Fruit fly (Drosophila melanogaster) whole organism, embryonic: Measurements from ENCODE around the gene CG14088.

Experiments used
- Adf1 ChIP-seq: fragments of 200-800 bp; sonication (Bioruptor generic); IDR thresholded peaks from 2 replicates; pipeline ENCODE4 v1.3.6; 2022; ENCODE audit warnings: missing biosample characterization, missing genetic modification characterization
- Asciz ChIP-seq: fragments of 200-800 bp; sonication (Bioruptor generic); optimal IDR thresholded peaks from 2 replicates; lab custom pipeline; 2017; ENCODE audit warnings: missing biosample characterization, mild to moderate bottlenecking, missing genetic modification characterization, missing genetic modification reagents
- Atf-2 ChIP-seq: fragments of 200-800 bp; sonication (Bioruptor generic); optimal IDR thresholded peaks from 2 replicates; lab custom pipeline; 2016; ENCODE audit warnings: missing biosample characterization, missing genetic modification characterization
- Awh ChIP-seq: fragments of 200-800 bp; sonication (Bioruptor generic); IDR thresholded peaks from 2 replicates; pipeline ENCODE4, ENCODE4 v1.3.6; 2022; ENCODE audit warnings: missing biosample characterization, missing genetic modification characterization
- CG10147 ChIP-seq: fragments of 200-800 bp; sonication (Bioruptor generic); optimal IDR thresholded peaks from 2 replicates; lab custom pipeline; 2019; ENCODE audit warnings: missing biosample characterization, mild to moderate bottlenecking, missing genetic modification characterization, moderate library complexity
- CG11456 ChIP-seq: fragments of 200-800 bp; sonication (Bioruptor generic); IDR thresholded peaks from 3 replicates; pipeline ENCODE4 v1.3.6; 2022; ENCODE audit warnings: missing biosample characterization, missing genetic modification characterization
- CG11504 ChIP-seq: fragments of 200-800 bp; sonication (Bioruptor generic); optimal IDR thresholded peaks from 3 replicates; lab custom pipeline; 2019; ENCODE audit warnings: missing biosample characterization, mild to moderate bottlenecking, missing genetic modification characterization, moderate library complexity
- CG12104 ChIP-seq: fragments of 200-800 bp; sonication (Bioruptor generic); optimal IDR thresholded peaks from 3 replicates; lab custom pipeline; 2016; ENCODE audit warnings: missing biosample characterization, missing genetic modification characterization
- CG12744 ChIP-seq: fragments of 200-800 bp; sonication (Bioruptor generic); optimal IDR thresholded peaks from 2 replicates; lab custom pipeline; 2016; ENCODE audit warnings: missing biosample characterization, missing genetic modification characterization
- CG14965 ChIP-seq: fragments of 200-800 bp; sonication (Bioruptor generic); optimal IDR thresholded peaks from 2 replicates; lab custom pipeline; 2016; ENCODE audit warnings: missing biosample characterization, missing genetic modification characterization, borderline replicate concordance
- CG1603 ChIP-seq: fragments of 200-800 bp; sonication (Bioruptor generic); optimal IDR thresholded peaks from 2 replicates; lab custom pipeline; 2019; ENCODE audit warnings: missing biosample characterization, mild to moderate bottlenecking, missing genetic modification characterization, moderate library complexity
- CG17359 ChIP-seq: fragments of 200-800 bp; sonication (Bioruptor generic); optimal IDR thresholded peaks from 3 replicates; lab custom pipeline; 2018; ENCODE audit warnings: missing biosample characterization, mild to moderate bottlenecking, missing genetic modification characterization, moderate library complexity
- CG1832 ChIP-seq: fragments of 200-800 bp; sonication (Bioruptor generic); optimal IDR thresholded peaks from 2 replicates; lab custom pipeline; 2017; ENCODE audit warnings: missing biosample characterization, mild to moderate bottlenecking, missing genetic modification characterization, inconsistent platforms
- CG18619 ChIP-seq: fragments of 200-800 bp; sonication (Bioruptor generic); optimal IDR thresholded peaks from 3 replicates; lab custom pipeline; 2017; ENCODE audit warnings: missing biosample characterization, mild to moderate bottlenecking, missing genetic modification characterization
- CG33213 ChIP-seq: fragments of 200-800 bp; sonication (Bioruptor generic); optimal IDR thresholded peaks from 3 replicates; lab custom pipeline; 2016; ENCODE audit warnings: missing biosample characterization, missing genetic modification characterization
- CG3995 ChIP-seq: fragments of 200-800 bp; sonication (Bioruptor generic); optimal IDR thresholded peaks from 3 replicates; lab custom pipeline; 2016; ENCODE audit warnings: missing biosample characterization, missing genetic modification characterization
- CG4404 ChIP-seq: fragments of 200-800 bp; sonication (Bioruptor generic); IDR thresholded peaks from 2 replicates; pipeline ENCODE4 v1.3.6; 2022; ENCODE audit warnings: missing biosample characterization, missing genetic modification characterization
- CG5953 ChIP-seq: fragments of 200-800 bp; sonication (Bioruptor generic); IDR thresholded peaks from 2 replicates; pipeline ENCODE4 v1.3.6; 2022; ENCODE audit warnings: missing biosample characterization, missing genetic modification characterization
- CG7786 ChIP-seq: fragments of 200-800 bp; sonication (Bioruptor generic); optimal IDR thresholded peaks from 2 replicates; lab custom pipeline; 2016; ENCODE audit warnings: missing biosample characterization, missing genetic modification characterization
- CG8388 ChIP-seq: fragments of 200-800 bp; sonication (Bioruptor generic); optimal IDR thresholded peaks from 2 replicates; lab custom pipeline; 2019; ENCODE audit warnings: missing biosample characterization, mild to moderate bottlenecking, missing genetic modification characterization, moderate library complexity
- CG9215 ChIP-seq: fragments of 200-800 bp; sonication (Bioruptor generic); IDR thresholded peaks from 2 replicates; pipeline ENCODE4 v1.3.6; 2022; ENCODE audit warnings: missing biosample characterization, missing genetic modification characterization
- CG9727 ChIP-seq: fragments of 200-800 bp; sonication (Bioruptor generic); optimal IDR thresholded peaks from 3 replicates; lab custom pipeline; 2017; ENCODE audit warnings: missing biosample characterization, mild to moderate bottlenecking, missing genetic modification characterization
- Dfd ChIP-seq, 2 experiments: fragments of >200 bp; optimal IDR thresholded peaks; 2 replicates each; lab custom pipeline; 2017; ENCODE audit warnings: missing biosample characterization in 2 of 2, missing genetic modification characterization in 2 of 2
- Dp ChIP-seq: fragments of 200-800 bp; sonication (Bioruptor generic); optimal IDR thresholded peaks from 2 replicates; lab custom pipeline; 2018; ENCODE audit warnings: missing biosample characterization, mild to moderate bottlenecking, missing genetic modification characterization, moderate library complexity
- Meics ChIP-seq: fragments of 200-800 bp; sonication (Bioruptor generic); optimal IDR thresholded peaks from 2 replicates; lab custom pipeline; 2017; ENCODE audit warnings: missing biosample characterization, mild to moderate bottlenecking, missing genetic modification characterization
- Opbp ChIP-seq: fragments of 200-800 bp; sonication (Bioruptor generic); IDR thresholded peaks from 3 replicates; pipeline ENCODE4 v1.3.6; 2022; ENCODE audit warnings: missing biosample characterization, missing genetic modification characterization; ENCODE audit not compliant: partially characterized antibody
- Trl ChIP-seq, 3 experiments: fragments of >200 bp in 2 of 3; fragments of 200-800 bp in 1 of 3; sonication (Bioruptor generic) in 1 of 3; optimal IDR thresholded peaks; 2 replicates in 1 of 3; 3 replicates in 2 of 3; lab custom pipeline; 2016 to 2017; ENCODE audit warnings: missing biosample characterization in 1 of 3, missing genetic modification characterization in 1 of 3
- abd-A ChIP-seq: fragments of 200-800 bp; sonication (Bioruptor generic); optimal IDR thresholded peaks from 3 replicates; lab custom pipeline; 2019; ENCODE audit warnings: missing biosample characterization, mild to moderate bottlenecking, missing genetic modification characterization, moderate library complexity
- bbx ChIP-seq: fragments of 200-800 bp; sonication (Bioruptor generic); IDR thresholded peaks from 2 replicates; pipeline ENCODE4 v1.3.6; 2022; ENCODE audit warnings: missing biosample characterization, missing genetic modification characterization; ENCODE audit not compliant: partially characterized antibody
- disco-r ChIP-seq: fragments of 200-800 bp; sonication (Bioruptor generic); optimal IDR thresholded peaks from 2 replicates; lab custom pipeline; 2016; ENCODE audit warnings: missing biosample characterization, missing genetic modification characterization
- dpn ChIP-seq, 2 experiments: fragments of 200-800 bp; sonication (Bioruptor generic); optimal IDR thresholded peaks; 3 replicates each; lab custom pipeline; 2016; ENCODE audit warnings: missing biosample characterization in 2 of 2, missing genetic modification characterization in 2 of 2
- jigr1 ChIP-seq: fragments of 200-800 bp; sonication (Bioruptor generic); IDR thresholded peaks from 3 replicates; pipeline ENCODE4 v1.3.6; 2022; ENCODE audit warnings: missing biosample characterization, missing genetic modification characterization
- jing ChIP-seq: fragments of 200-800 bp; sonication (Bioruptor generic); optimal IDR thresholded peaks from 2 replicates; lab custom pipeline; 2018; ENCODE audit warnings: missing biosample characterization, mild to moderate bottlenecking, missing genetic modification characterization
- jumu ChIP-seq: fragments of 200-800 bp; sonication (Bioruptor generic); optimal IDR thresholded peaks from 3 replicates; lab custom pipeline; 2016; ENCODE audit warnings: missing biosample characterization, missing genetic modification characterization
- lov ChIP-seq, 2 experiments: fragments of 200-800 bp in 1 of 2; fragments of >200 bp in 1 of 2; sonication (Bioruptor generic) in 1 of 2; IDR thresholded peaks in 1 of 2; optimal IDR thresholded peaks in 1 of 2; 2 replicates in 1 of 2; 3 replicates in 1 of 2; pipeline versions ENCODE4 v1.3.6 to Lab custom; 2017 to 2022; ENCODE audit warnings: missing biosample characterization in 1 of 2, missing genetic modification characterization in 1 of 2
- mam ChIP-seq: fragments of 200-800 bp; sonication (Bioruptor generic); optimal IDR thresholded peaks from 3 replicates; lab custom pipeline; 2016; ENCODE audit warnings: missing biosample characterization, missing genetic modification characterization
- nau ChIP-seq: fragments of 200-800 bp; sonication (Bioruptor generic); optimal IDR thresholded peaks from 3 replicates; lab custom pipeline; 2017; ENCODE audit warnings: missing biosample characterization, mild to moderate bottlenecking, missing genetic modification characterization, missing genetic modification reagents
- nom ChIP-seq: fragments of 200-800 bp; sonication (Bioruptor generic); optimal IDR thresholded peaks from 2 replicates; lab custom pipeline; 2017; ENCODE audit warnings: missing biosample characterization, missing genetic modification characterization, mild to moderate bottlenecking, moderate library complexity, missing genetic modification reagents
- odd ChIP-seq: fragments of 200-800 bp; sonication (Bioruptor generic); optimal IDR thresholded peaks from 2 replicates; lab custom pipeline; 2017; ENCODE audit warnings: missing biosample characterization, mild to moderate bottlenecking, missing genetic modification characterization
- p53 ChIP-seq: fragments of 200-800 bp; sonication (Bioruptor generic); optimal IDR thresholded peaks from 2 replicates; lab custom pipeline; 2016; ENCODE audit warnings: missing biosample characterization, missing genetic modification characterization
- pum ChIP-seq: fragments of 200-800 bp; sonication (Bioruptor generic); optimal IDR thresholded peaks from 2 replicates; lab custom pipeline; 2016; ENCODE audit warnings: missing biosample characterization, missing genetic modification characterization
- schlank ChIP-seq: fragments of 200-800 bp; sonication (Bioruptor generic); optimal IDR thresholded peaks from 2 replicates; lab custom pipeline; 2018; ENCODE audit warnings: missing biosample characterization, mild to moderate bottlenecking, missing genetic modification characterization
- scrt ChIP-seq: fragments of 200-800 bp; sonication (Bioruptor generic); optimal IDR thresholded peaks from 2 replicates; lab custom pipeline; 2018; ENCODE audit warnings: missing biosample characterization, mild to moderate bottlenecking, missing genetic modification characterization, moderate library complexity
- seq ChIP-seq: fragments of 200-800 bp; sonication (Bioruptor generic); IDR thresholded peaks from 2 replicates; pipeline ENCODE4 v1.3.6; 2022; ENCODE audit warnings: missing biosample characterization, missing genetic modification characterization
- sima ChIP-seq: fragments of 200-800 bp; sonication (Bioruptor generic); optimal IDR thresholded peaks from 2 replicates; lab custom pipeline; 2016; ENCODE audit warnings: missing biosample characterization, missing genetic modification characterization
- slbo ChIP-seq: fragments of 200-800 bp; sonication (Bioruptor generic); IDR thresholded peaks from 2 replicates; pipeline ENCODE4 v1.3.6; 2022; ENCODE audit warnings: missing biosample characterization, missing genetic modification characterization
- slou ChIP-seq: fragments of 200-800 bp; sonication (Bioruptor generic); optimal IDR thresholded peaks from 3 replicates; lab custom pipeline; 2016; ENCODE audit warnings: missing biosample characterization, missing genetic modification characterization
- toy ChIP-seq: fragments of 200-800 bp; sonication (Bioruptor generic); IDR thresholded peaks from 2 replicates; pipeline ENCODE4 v1.3.6; 2022; ENCODE audit warnings: missing biosample characterization, missing genetic modification characterization
- zen ChIP-seq: fragments of 200-800 bp; sonication (Bioruptor generic); optimal IDR thresholded peaks from 3 replicates; lab custom pipeline; 2018; ENCODE audit warnings: missing biosample characterization, mild to moderate bottlenecking, missing genetic modification characterization, moderate library complexity
- zfh1 ChIP-seq: fragments of 200-800 bp; sonication (Bioruptor generic); IDR thresholded peaks from 3 replicates; pipeline ENCODE4 v1.3.6; 2022; ENCODE audit warnings: missing biosample characterization, missing genetic modification characterization

CG14088 gene

DNA sequence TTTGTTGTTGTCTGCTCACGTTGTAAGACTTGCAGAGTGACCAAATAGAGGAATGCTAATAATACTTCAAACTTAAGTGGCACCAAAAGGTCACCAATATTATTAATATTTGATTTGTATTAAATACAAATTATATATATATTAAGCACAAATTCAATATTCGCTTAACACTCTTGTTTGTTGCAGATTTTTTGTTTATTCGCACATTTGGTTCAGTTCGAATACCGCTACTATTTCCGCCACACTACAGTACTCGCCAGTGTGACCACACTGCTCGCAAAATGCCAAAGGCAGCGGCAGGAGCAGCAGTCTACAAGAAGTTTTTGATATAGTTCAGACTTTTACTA is 6.3 kb downstream of the CG14088 start, which contains the start of gene Max (continued):
- TF ChIP-seq CG14965 (GFP tag; lab: Kevin White, UChicago) (no peak), jigr1 (GFP tag; lab: Robert Waterston, UW) (no peak), bbx (GFP tag; lab: Robert Waterston, UW) (no peak), CG12104 (GFP tag; lab: Kevin White, UChicago) (peak; percentile 63), CG8388 (peak; percentile 58), Dfd (GFP tag; optimal IDR thresholded peaks at IDR 0.05; lab: Kevin White, UChicago) (no peak), mam (GFP tag; lab: Kevin White, UChicago) (no peak), CG7786 (no peak), CG18619 (GFP tag; lab: Kevin White, UChicago) (no peak), nau (GFP tag; lab: Kevin White, UChicago) (no peak), CG5953 (no peak), jumu (GFP tag; lab: Kevin White, UChicago) (no peak), seq (peak; percentile 57; the same call in 1 of the 2 replicates), zen (tag; lab: Kevin White, UChicago) (peak; percentile 45), CG9727 (GFP tag; lab: Kevin White, UChicago) (peak; percentile 58), CG1832 (GFP tag; lab: Kevin White, UChicago) (no peak), CG4404 (GFP tag; lab: Robert Waterston, UW) (no peak; the same call in 1 of the 2 replicates), CG1603 (tag; lab: Kevin White, UChicago) (peak; percentile 85), p53 (GFP tag; lab: Kevin White, UChicago) (no peak), CG10147 (no peak), slbo (peak; percentile 84), Meics (peak; percentile 71), slou (peak; percentile 24), Asciz (GFP tag; lab: Kevin White, UChicago) (no peak), CG33213 (GFP tag; lab: Kevin White, UChicago) (peak; percentile 15), schlank (tag; lab: Kevin White, UChicago) (peak; percentile 41), CG12744 (GFP tag; lab: Kevin White, UChicago) (no peak), jing (GFP tag; lab: Kevin White, UChicago) (no peak), Atf-2 (no peak), zfh1 (GFP tag; lab: Robert Waterston, UW) (peak; percentile 80), disco-r (GFP tag; lab: Kevin White, UChicago) (no peak), Dp (GFP tag; lab: Kevin White, UChicago) (peak; percentile 28), pum (GFP tag; lab: Kevin White, UChicago) (no peak), sima (GFP tag; lab: Kevin White, UChicago) (no peak), odd (GFP tag; lab: Kevin White, UChicago) (peak; percentile 48), lov (optimal IDR thresholded peaks at IDR 0.05; lab: Kevin White, UChicago) (no peak), lov (GFP tag; IDR thresholded peaks at IDR 0.05; lab: Robert Waterston, UW) (0 out of 3 replicates have a peak, but pooled peaks have one; percentile 32), Adf1 (GFP tag; lab: Robert Waterston, UW) (peak; percentile 44; the same call in 1 of the 2 replicates), CG3995 (peak; percentile 46), nom (peak; percentile 32), CG17359 (peak; percentile 71), Awh (GFP tag; lab: Robert Waterston, UW) (peak; percentile 52; the same call in 1 of the 2 replicates), CG11504 (tag; lab: Kevin White, UChicago) (peak; percentile 80), toy (no peak), CG9215 (GFP tag; lab: Robert Waterston, UW) (peak; percentile 34), dpn (GFP tag; optimal IDR thresholded peaks at IDR 0.05; lab: Kevin White, UChicago) (peak in 1 of 2 experiments; percentile 63), CG11456 (GFP tag; lab: Robert Waterston, UW) (peak; percentile 62; the same call in 2 of the 3 replicates), Trl (optimal IDR thresholded peaks at IDR 0.05; lab: Kevin White, UChicago) (no peak), Trl (GFP tag; optimal IDR thresholded peaks at IDR 0.05; lab: Kevin White, UChicago) (no peak), abd-A (tag; lab: Kevin White, UChicago) (no peak), Opbp (GFP tag; lab: Robert Waterston, UW) (0 out of 3 replicates have a peak, but pooled peaks have one; percentile 44), scrt (GFP tag; lab: Kevin White, UChicago) (peak; percentile 58)
